Worm (Caenorhabditis elegans): ENCODE measurements around the gene tbx-9.

Gene tbx-9

DNA sequence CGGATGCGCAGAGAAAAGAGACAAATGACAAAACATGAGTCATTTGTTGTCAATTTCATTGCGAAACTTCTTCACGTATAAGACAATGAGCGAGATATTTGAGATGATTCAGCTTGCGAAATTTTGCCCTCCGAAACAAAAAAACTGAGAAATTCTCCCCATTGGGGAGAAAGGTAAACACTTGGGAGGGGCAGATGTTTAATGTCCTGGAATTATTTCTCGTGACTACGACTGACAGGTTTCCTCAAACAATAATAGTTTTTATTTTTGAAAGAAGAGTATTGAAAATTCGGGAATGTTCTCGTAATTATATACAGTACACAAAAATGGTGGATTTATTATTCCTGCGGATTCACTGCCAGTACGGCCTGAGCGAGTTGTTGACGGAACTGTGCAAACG is 10.4 kb downstream of the tbx-9 start (continued):
- TF ChIP-seq pax-3 (tag; optimal IDR thresholded peaks at IDR 0.05) (no peak), F16B12.6 (tag; optimal IDR thresholded peaks at IDR 0.05) (no peak)

DNA sequence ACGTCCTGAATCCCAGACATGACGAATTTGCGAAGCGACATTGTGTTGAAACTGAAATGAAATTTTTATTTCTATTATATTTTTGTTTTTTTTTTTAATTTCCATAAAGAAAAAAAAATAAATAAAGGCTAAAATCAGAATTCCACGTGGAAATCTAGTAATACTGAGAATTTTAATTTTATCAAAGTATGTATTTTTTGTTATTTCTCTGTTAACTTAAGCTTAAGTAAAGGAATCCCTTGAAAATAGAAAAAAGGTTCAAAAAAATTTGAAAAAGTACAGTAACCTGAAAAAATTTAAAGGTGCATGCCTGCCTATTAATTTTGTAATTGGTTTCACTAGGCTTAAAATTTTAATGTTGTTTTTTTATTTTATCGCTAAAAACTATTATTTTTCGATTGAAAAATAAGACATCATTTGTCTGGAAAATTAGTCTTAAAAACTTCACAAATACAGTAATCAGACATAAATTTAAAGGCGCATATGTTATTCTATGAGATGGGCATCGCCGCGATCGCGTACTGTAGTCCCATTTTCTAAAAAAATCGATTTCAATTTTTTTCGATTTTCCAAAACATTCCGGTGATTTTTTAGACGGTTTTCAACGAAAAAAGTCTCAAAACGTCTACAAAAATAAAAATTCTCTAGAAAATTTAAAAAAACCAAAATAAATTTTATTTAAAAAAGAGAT is 11.1 kb downstream of the tbx-9 start, which contains the start of gene nex-2:
nex-2 (minus strand) TSS at position 51 of the 691 bp plus-strand sequence.
- no peak for TF ChIP-seq hlh-17 (GFP tag; optimal IDR thresholded peaks at IDR 0.05; ENCODE audit: borderline replicate concordance)
- no peak for TF ChIP-seq sup-37 (GFP tag; optimal IDR thresholded peaks at IDR 0.05)
- no peak for TF ChIP-seq C34B4.2 (tag; optimal IDR thresholded peaks at IDR 0.05)
- no peak for TF ChIP-seq efl-1 (optimal IDR thresholded peaks at IDR 0.05)
- no peak for TF ChIP-seq efl-1 (GFP tag; optimal IDR thresholded peaks at IDR 0.05 in 1 of 2)
- no peak for TF ChIP-seq ceh-82 (tag; optimal IDR thresholded peaks at IDR 0.05)
- no peak for TF ChIP-seq lin-14 (GFP tag; optimal IDR thresholded peaks at IDR 0.05)
- no peak for TF ChIP-seq aly-2 (tag; optimal IDR thresholded peaks at IDR 0.05)
- TF ChIP-seq blmp-1 (tag; optimal IDR thresholded peaks at IDR 0.05) = no peak
- no peak for TF ChIP-seq F16B12.6 (tag; optimal IDR thresholded peaks at IDR 0.05)
- no peak for TF ChIP-seq ama-1 (optimal IDR thresholded peaks at IDR 0.05)
- TF ChIP-seq lsy-2 (tag; optimal IDR thresholded peaks at IDR 0.05) = no peak
- no peak for TF ChIP-seq unc-30 (tag; optimal IDR thresholded peaks at IDR 0.05)
- TF ChIP-seq nhr-71 (tag; optimal IDR thresholded peaks at IDR 0.05) = no peak
- no peak for TF ChIP-seq zag-1 (tag; optimal IDR thresholded peaks at IDR 0.05)
- TF ChIP-seq nhr-85 (tag) = no peak
- no peak for TF ChIP-seq hpl-2 (GFP tag; optimal IDR thresholded peaks at IDR 0.05)
- no peak for TF ChIP-seq hlh-4 (tag; optimal IDR thresholded peaks at IDR 0.05)

DNA sequence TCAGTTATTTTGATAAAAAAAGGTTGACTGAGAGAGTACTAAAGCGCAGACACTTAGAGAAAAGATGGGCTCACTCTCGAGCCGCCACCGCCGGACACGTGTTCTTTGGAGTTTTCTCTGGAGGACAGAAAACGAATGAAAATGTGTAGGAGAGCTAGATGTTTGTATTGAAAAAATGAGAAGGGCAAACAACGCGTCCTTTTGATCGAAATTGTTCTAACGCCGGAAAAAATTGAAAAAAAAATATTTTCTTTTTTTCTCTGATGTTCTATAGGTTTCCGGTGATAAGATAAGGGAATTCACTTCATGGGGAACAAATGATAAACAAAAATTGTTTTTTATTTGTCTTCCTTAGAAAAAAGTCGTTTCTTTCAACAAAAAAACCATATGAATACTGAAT is 11.8 kb downstream of the tbx-9 start:
- TF ChIP-seq lin-35 (GFP tag; optimal IDR thresholded peaks at IDR 0.05) = peak in 1 of 2 experiments; percentile 6
- no peak for TF ChIP-seq alr-1 (tag; optimal IDR thresholded peaks at IDR 0.05; ENCODE audit: borderline replicate concordance)
- peak; percentile 19 for TF ChIP-seq rnt-1 (tag; optimal IDR thresholded peaks at IDR 0.05)
- peak; percentile 56 for TF ChIP-seq lin-14 (GFP tag; optimal IDR thresholded peaks at IDR 0.05)
- no peak for TF ChIP-seq zip-4 (GFP tag; optimal IDR thresholded peaks at IDR 0.05)
- TF ChIP-seq elt-3 (tag; optimal IDR thresholded peaks at IDR 0.05) = peak in 2 of 6 experiments; percentile 34 to 82
- peak in 1 of 2 experiments; percentile 38 for TF ChIP-seq mdl-1 (tag; optimal IDR thresholded peaks at IDR 0.05)
- TF ChIP-seq lsy-2 (tag; optimal IDR thresholded peaks at IDR 0.05) = peak in 1 of 2 experiments; percentile 6
- TF ChIP-seq efl-1 (optimal IDR thresholded peaks at IDR 0.05) = no peak
- TF ChIP-seq efl-1 (GFP tag; optimal IDR thresholded peaks at IDR 0.05 in 1 of 2) = peak in 1 of 2 experiments; percentile 10
- TF ChIP-seq blmp-1 (tag; optimal IDR thresholded peaks at IDR 0.05) = peak; percentile 7

DNA sequence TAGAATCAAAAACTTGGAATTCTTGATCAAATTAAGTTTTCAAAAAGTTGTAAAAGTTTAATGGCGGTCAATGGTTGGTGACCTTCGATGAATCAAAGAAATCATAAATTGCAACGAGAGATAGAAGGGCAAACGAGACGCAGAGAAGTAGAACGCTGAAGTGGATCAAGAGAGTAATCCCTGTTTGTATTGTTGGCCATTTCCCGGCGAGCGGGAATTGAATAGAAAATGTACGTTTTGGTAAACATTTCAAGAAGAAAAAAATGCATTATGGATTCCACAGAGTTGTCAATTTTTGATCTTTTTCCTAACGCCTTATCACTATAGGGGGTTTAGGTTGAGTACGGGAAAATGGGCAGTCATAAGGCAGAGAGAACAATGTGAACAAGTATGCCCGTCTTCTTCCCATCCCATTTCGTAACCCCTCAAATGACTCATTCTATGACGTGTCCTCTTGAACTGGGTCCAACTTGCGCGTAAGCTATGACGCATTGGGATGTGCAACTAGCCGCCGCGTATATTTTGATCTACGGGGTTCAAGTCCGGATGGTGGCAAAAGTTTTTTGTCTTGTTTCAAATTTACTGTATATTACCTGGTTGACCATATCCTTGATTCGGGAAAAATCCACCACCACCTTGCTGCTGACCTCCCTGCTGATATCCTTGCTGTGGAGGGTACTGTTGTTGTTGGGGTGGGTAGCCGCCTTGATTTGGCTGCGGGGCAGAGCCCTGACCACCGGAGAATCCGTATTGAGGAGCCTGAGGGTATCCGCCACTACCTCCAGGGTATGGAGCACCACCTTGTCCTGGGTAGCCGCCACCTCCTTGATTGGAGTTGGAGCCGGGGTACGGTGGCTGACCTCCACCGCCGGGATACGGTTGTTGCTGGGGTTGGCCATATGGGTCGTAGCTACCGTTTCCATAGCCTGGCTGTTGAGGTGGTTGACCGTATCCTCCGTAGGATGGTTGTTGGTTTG is 12.8 kb downstream of the tbx-9 start:
- TF ChIP-seq nhr-85 (tag) = peak; percentile 69
- TF ChIP-seq lin-14 (GFP tag; optimal IDR thresholded peaks at IDR 0.05) = peak; percentile 54
- TF ChIP-seq egl-27 (tag; optimal IDR thresholded peaks at IDR 0.05) = peak in 1 of 2 experiments; percentile 35
- TF ChIP-seq nhr-20 (tag; optimal IDR thresholded peaks at IDR 0.05) = peak; percentile 10
- no peak for TF ChIP-seq unc-62 (GFP tag; optimal IDR thresholded peaks at IDR 0.05)
- peak; percentile 35 for TF ChIP-seq snu-23 (GFP tag; optimal IDR thresholded peaks at IDR 0.05)
- TF ChIP-seq efl-1 (optimal IDR thresholded peaks at IDR 0.05) = peak in 1 of 2 experiments; percentile 15
- TF ChIP-seq efl-1 (GFP tag; optimal IDR thresholded peaks at IDR 0.05 in 1 of 2) = no peak
- peak; percentile 27 for TF ChIP-seq nhr-71 (tag; optimal IDR thresholded peaks at IDR 0.05)
- peak; percentile 31 for TF ChIP-seq mep-1 (tag; optimal IDR thresholded peaks at IDR 0.05)
- TF ChIP-seq ztf-4 (tag; optimal IDR thresholded peaks at IDR 0.05) = no peak
- peak in 1 of 2 experiments; percentile 1 for TF ChIP-seq lsy-2 (tag; optimal IDR thresholded peaks at IDR 0.05)
- TF ChIP-seq blmp-1 (tag; optimal IDR thresholded peaks at IDR 0.05) = peak; percentile 41
- no peak for TF ChIP-seq jun-1 (tag; optimal IDR thresholded peaks at IDR 0.05)
